Fruit fly (Drosophila melanogaster) whole organism, prepupa: ENCODE measurements around the gene CG32371.

ENCODE experiments used
- Blimp-1 ChIP-seq: fragments of 200-800 bp; sonication (Bioruptor generic); optimal IDR thresholded peaks from 3 replicates; lab custom pipeline; 2017; ENCODE audit warnings: missing biosample characterization, missing genetic modification characterization, mild to moderate bottlenecking, moderate library complexity, missing genetic modification reagents
- CG10669 ChIP-seq: fragments of 200-800 bp; sonication (Bioruptor generic); optimal IDR thresholded peaks from 3 replicates; lab custom pipeline; 2018; ENCODE audit warnings: missing biosample characterization, mild to moderate bottlenecking, missing genetic modification characterization, moderate library complexity
- CG11902 ChIP-seq: fragments of 200-800 bp; sonication (Bioruptor generic); optimal IDR thresholded peaks from 3 replicates; lab custom pipeline; 2016; ENCODE audit warnings: missing biosample characterization, missing genetic modification characterization
- CG15336 ChIP-seq: fragments of 200-800 bp; sonication (Bioruptor generic); IDR thresholded peaks from 2 replicates; pipeline ENCODE4 v1.3.6; 2022; ENCODE audit warnings: missing biosample characterization, missing genetic modification characterization
- CG16779 ChIP-seq: fragments of 200-800 bp; sonication (Bioruptor generic); optimal IDR thresholded peaks from 3 replicates; lab custom pipeline; 2017; ENCODE audit warnings: missing biosample characterization, mild to moderate bottlenecking, missing genetic modification characterization
- CG32006 ChIP-seq: fragments of 200-800 bp; sonication (Bioruptor generic); optimal IDR thresholded peaks from 3 replicates; lab custom pipeline; 2017; ENCODE audit warnings: missing biosample characterization, mild to moderate bottlenecking, missing genetic modification characterization
- CG34406 ChIP-seq: fragments of 200-800 bp; sonication (Bioruptor generic); optimal IDR thresholded peaks from 3 replicates; lab custom pipeline; 2016; ENCODE audit warnings: missing biosample characterization, missing genetic modification characterization
- CG6276 ChIP-seq: fragments of 200-800 bp; sonication (Bioruptor generic); optimal IDR thresholded peaks from 2 replicates; lab custom pipeline; 2017; ENCODE audit warnings: missing biosample characterization, mild to moderate bottlenecking, missing genetic modification characterization
- CG6808 ChIP-seq: fragments of 200-800 bp; sonication (Bioruptor generic); optimal IDR thresholded peaks from 3 replicates; lab custom pipeline; 2017; ENCODE audit warnings: missing biosample characterization, missing genetic modification characterization, mild to moderate bottlenecking, moderate library complexity, missing genetic modification reagents
- CG6854 ChIP-seq: fragments of 200-800 bp; sonication (Bioruptor generic); optimal IDR thresholded peaks from 2 replicates; lab custom pipeline; 2017; ENCODE audit warnings: missing biosample characterization, mild to moderate bottlenecking, missing genetic modification characterization
- CG7368 ChIP-seq: fragments of 200-800 bp; sonication (Bioruptor generic); optimal IDR thresholded peaks from 3 replicates; lab custom pipeline; 2016; ENCODE audit warnings: missing biosample characterization, missing genetic modification characterization
- CG8319 ChIP-seq: fragments of 200-800 bp; sonication (Bioruptor generic); optimal IDR thresholded peaks from 3 replicates; lab custom pipeline; 2016; ENCODE audit warnings: missing biosample characterization, missing genetic modification characterization
- CG9139 ChIP-seq: fragments of 200-800 bp; sonication (Bioruptor generic); optimal IDR thresholded peaks from 3 replicates; lab custom pipeline; 2017; ENCODE audit warnings: missing biosample characterization, mild to moderate bottlenecking, missing genetic modification characterization
- Eip78C ChIP-seq: fragments of 200-800 bp; sonication (Bioruptor generic); peaks from one replicate; lab custom pipeline; 2016; ENCODE audit warnings: missing biosample characterization, missing genetic modification characterization
- Ets96B ChIP-seq: fragments of 200-800 bp; optimal IDR thresholded peaks from 2 replicates; lab custom pipeline; 2019; ENCODE audit warnings: missing biosample characterization, mild to moderate bottlenecking, missing genetic modification characterization, moderate library complexity
- Gug ChIP-seq: fragments of 200-800 bp; sonication (Bioruptor generic); IDR thresholded peaks from 2 replicates; pipeline ENCODE4 v1.3.6; 2022; ENCODE audit warnings: missing biosample characterization, missing genetic modification characterization
- Hr38 ChIP-seq: sonication (Bioruptor generic); optimal IDR thresholded peaks from 2 replicates; lab custom pipeline; 2016; ENCODE audit warnings: missing biosample characterization, missing genetic modification characterization
- Hr39 ChIP-seq: fragments of 200-800 bp; sonication (Bioruptor generic); optimal IDR thresholded peaks from 2 replicates; lab custom pipeline; 2016; ENCODE audit warnings: missing biosample characterization, missing genetic modification characterization
- Met ChIP-seq: fragments of 200-800 bp; sonication (Bioruptor generic); optimal IDR thresholded peaks from 3 replicates; lab custom pipeline; 2016; ENCODE audit warnings: missing biosample characterization, missing genetic modification characterization
- OdsH ChIP-seq: fragments of 200-800 bp; sonication (Bioruptor generic); optimal IDR thresholded peaks from 3 replicates; lab custom pipeline; 2016; ENCODE audit warnings: missing biosample characterization, missing genetic modification characterization
- Smox ChIP-seq: fragments of 200-800 bp; sonication (Bioruptor generic); optimal IDR thresholded peaks from 3 replicates; lab custom pipeline; 2016; ENCODE audit warnings: missing biosample characterization, missing genetic modification characterization
- Sox102F ChIP-seq: fragments of 200-800 bp; sonication (Bioruptor generic); optimal IDR thresholded peaks from 2 replicates; lab custom pipeline; 2016; ENCODE audit warnings: missing biosample characterization, mild to moderate bottlenecking, missing genetic modification characterization
- Sox14 ChIP-seq: fragments of 200-800 bp; sonication (Bioruptor generic); optimal IDR thresholded peaks from 3 replicates; lab custom pipeline; 2016; ENCODE audit warnings: missing biosample characterization, missing genetic modification characterization
- Sox15 ChIP-seq: fragments of 200-800 bp; sonication (Bioruptor generic); optimal IDR thresholded peaks from 3 replicates; lab custom pipeline; 2016; ENCODE audit warnings: missing biosample characterization, missing genetic modification characterization
- acj6 ChIP-seq: fragments of 200-800 bp; sonication (Bioruptor generic); optimal IDR thresholded peaks from 3 replicates; lab custom pipeline; 2016; ENCODE audit warnings: missing biosample characterization, missing genetic modification characterization
- cyc ChIP-seq: fragments of 200-800 bp; sonication (Bioruptor generic); optimal IDR thresholded peaks from 3 replicates; lab custom pipeline; 2016; ENCODE audit warnings: missing biosample characterization, missing genetic modification characterization
- eg ChIP-seq: fragments of 200-800 bp; sonication (Bioruptor generic); IDR thresholded peaks from 3 replicates; pipeline ENCODE4 v1.3.6; 2022; ENCODE audit warnings: missing biosample characterization, missing genetic modification characterization
- esn ChIP-seq: fragments of 200-800 bp; sonication (Bioruptor generic); optimal IDR thresholded peaks from 2 replicates; lab custom pipeline; 2016; ENCODE audit warnings: missing biosample characterization, mild to moderate bottlenecking, missing genetic modification characterization, moderate library complexity
- fd59A ChIP-seq: fragments of 200-800 bp; sonication (Bioruptor generic); optimal IDR thresholded peaks from 2 replicates; lab custom pipeline; 2017; ENCODE audit warnings: missing biosample characterization, mild to moderate bottlenecking, missing genetic modification characterization, missing genetic modification reagents
- fd85E ChIP-seq: fragments of 200-800 bp; sonication (Bioruptor generic); optimal IDR thresholded peaks from 3 replicates; lab custom pipeline; 2016; ENCODE audit warnings: missing biosample characterization, missing genetic modification characterization
- fkh ChIP-seq: fragments of 200-800 bp; sonication (Bioruptor generic); optimal IDR thresholded peaks from 3 replicates; lab custom pipeline; 2017; ENCODE audit warnings: missing biosample characterization, mild to moderate bottlenecking, missing genetic modification characterization, moderate library complexity
- net ChIP-seq: fragments of 200-800 bp; sonication (Bioruptor generic); optimal IDR thresholded peaks from 3 replicates; lab custom pipeline; 2016; ENCODE audit warnings: missing biosample characterization, missing genetic modification characterization
- pdm3 ChIP-seq: fragments of 200-800 bp; sonication (Bioruptor generic); optimal IDR thresholded peaks from 3 replicates; lab custom pipeline; 2016; ENCODE audit warnings: missing biosample characterization, missing genetic modification characterization
- ss ChIP-seq, 2 experiments: fragments of 200-800 bp; sonication (Bioruptor generic); optimal IDR thresholded peaks; 2 replicates in 1 of 2; 3 replicates in 1 of 2; lab custom pipeline; 2017 to 2018; ENCODE audit warnings: mild to moderate bottlenecking in 2 of 2, missing biosample characterization in 2 of 2, missing genetic modification characterization in 2 of 2, moderate library complexity in 1 of 2
- topi ChIP-seq: fragments of 200-800 bp; sonication (Bioruptor generic); optimal IDR thresholded peaks from 3 replicates; lab custom pipeline; 2016; ENCODE audit warnings: missing biosample characterization, missing genetic modification characterization
- vri ChIP-seq: fragments of 200-800 bp; sonication (Bioruptor generic); optimal IDR thresholded peaks from 3 replicates; lab custom pipeline; 2016; ENCODE audit warnings: missing biosample characterization, mild to moderate bottlenecking, missing genetic modification characterization

CG32371 gene

DNA sequence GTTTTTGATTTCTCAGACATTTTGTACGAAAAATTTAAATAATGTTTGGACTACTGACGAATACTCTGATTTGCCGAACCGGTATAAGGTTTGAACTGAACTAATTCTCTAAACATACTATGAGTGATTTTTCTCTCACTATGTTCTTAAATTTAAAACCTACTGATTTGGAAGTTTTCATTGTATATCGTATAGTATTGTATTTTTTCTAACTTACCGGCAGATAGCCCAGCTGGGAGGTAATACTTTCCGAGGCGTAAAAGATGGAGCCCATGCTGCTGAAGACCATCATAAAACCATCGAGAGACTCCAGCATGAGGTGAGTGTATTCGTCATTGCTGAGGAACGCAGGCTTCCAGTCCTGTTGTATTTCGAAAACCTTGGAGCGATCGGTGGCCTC lies at the start of gene CG32371:
CG32371 (minus strand) TSS at position 101 of the 400 bp plus-strand sequence.
- TF ChIP-seq CG6808, result no peak
- no peak for TF ChIP-seq Sox15 (GFP tag; lab: Kevin White, UChicago)
- no peak for TF ChIP-seq CG16779 (tag; lab: Kevin White, UChicago)
- TF ChIP-seq fkh, result no peak
- no peak for TF ChIP-seq pdm3 (GFP tag; lab: Kevin White, UChicago)
- no peak for TF ChIP-seq CG6276 (GFP tag; lab: Kevin White, UChicago)
- no peak for TF ChIP-seq vri (GFP tag; lab: Kevin White, UChicago)
- TF ChIP-seq, all 60 proteins: peak for 0

- TF ChIP-seq Sox102F (GFP tag; lab: Kevin White, UChicago) (no peak), cyc (GFP tag; lab: Kevin White, UChicago) (no peak), net (no peak), CG9139 (GFP tag; lab: Kevin White, UChicago) (no peak), CG10669 (GFP tag; lab: Kevin White, UChicago) (no peak), ss (GFP tag; optimal IDR thresholded peaks at IDR 0.05; lab: Kevin White, UChicago) (no peak), Sox15 (GFP tag; lab: Kevin White, UChicago) (no peak), Hr39 (GFP tag; lab: Kevin White, UChicago) (no peak), Smox (GFP tag; lab: Kevin White, UChicago) (no peak), Sox14 (GFP tag; lab: Kevin White, UChicago) (no peak)
Observed at dm6 chr3L:7817194-7817593, 49.0 kb upstream of the CG32371 start.

DNA sequence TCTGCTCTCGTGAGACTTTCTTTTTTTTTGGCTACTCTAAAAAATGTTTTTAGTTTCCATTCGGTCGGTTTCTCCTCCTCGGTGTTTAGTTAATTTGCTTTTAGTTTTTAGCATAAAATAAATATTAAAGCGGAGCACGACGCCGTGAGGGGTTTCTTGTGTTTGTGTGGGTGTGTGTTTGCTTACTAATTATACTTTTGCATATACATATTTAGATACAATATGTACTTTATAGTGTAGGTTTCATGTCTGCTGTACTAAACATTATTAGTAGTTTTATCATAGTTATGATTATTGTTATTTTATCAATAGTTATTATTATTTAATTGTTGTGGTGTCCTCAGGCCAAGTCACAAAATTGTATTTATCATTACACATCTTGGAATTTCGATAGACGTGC lies 47.8 kb upstream of the CG32371 start:
- TF ChIP-seq Eip78C (GFP tag; lab: Kevin White, UChicago) (peak; percentile 35), fkh (no peak)

DNA sequence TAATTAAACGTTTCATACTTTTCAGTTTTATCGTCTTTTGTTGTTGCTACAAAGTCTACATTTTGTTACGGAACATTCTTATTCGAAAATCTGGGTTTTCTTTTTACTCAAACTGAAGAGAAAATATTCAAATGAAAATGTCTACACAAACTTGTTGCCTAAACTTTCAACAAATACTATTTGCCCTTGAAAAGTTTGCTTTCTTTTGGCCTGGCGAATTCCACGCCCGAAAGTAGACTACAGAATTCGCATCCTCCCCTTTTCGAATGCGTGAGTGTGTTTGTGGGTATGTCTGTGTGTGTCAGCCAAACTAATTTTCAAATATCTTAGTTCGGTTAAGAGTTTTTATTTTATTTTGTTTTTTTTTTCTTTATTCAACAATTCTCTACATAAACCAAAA lies 45.3 kb upstream of the CG32371 start:
- TF ChIP-seq eg (GFP tag; lab: Robert Waterston, UW) (no peak), acj6 (GFP tag; lab: Kevin White, UChicago) (no peak), Hr38 (GFP tag; lab: Kevin White, UChicago) (no peak), Met (GFP tag; lab: Kevin White, UChicago) (no peak), fd85E (GFP tag; lab: Kevin White, UChicago) (no peak), CG32006 (GFP tag; lab: Kevin White, UChicago) (no peak), CG34406 (GFP tag; lab: Kevin White, UChicago) (no peak), Ets96B (tag; lab: Kevin White, UChicago) (no peak), CG8319 (GFP tag; lab: Kevin White, UChicago) (no peak), CG7368 (GFP tag; lab: Kevin White, UChicago) (no peak), fkh (no peak), esn (GFP tag; lab: Kevin White, UChicago) (no peak), Blimp-1 (no peak), vri (GFP tag; lab: Kevin White, UChicago) (no peak), OdsH (no peak), Sox14 (GFP tag; lab: Kevin White, UChicago) (no peak), Hr39 (GFP tag; lab: Kevin White, UChicago) (no peak), Gug (no peak), topi (GFP tag; lab: Kevin White, UChicago) (no peak)

DNA sequence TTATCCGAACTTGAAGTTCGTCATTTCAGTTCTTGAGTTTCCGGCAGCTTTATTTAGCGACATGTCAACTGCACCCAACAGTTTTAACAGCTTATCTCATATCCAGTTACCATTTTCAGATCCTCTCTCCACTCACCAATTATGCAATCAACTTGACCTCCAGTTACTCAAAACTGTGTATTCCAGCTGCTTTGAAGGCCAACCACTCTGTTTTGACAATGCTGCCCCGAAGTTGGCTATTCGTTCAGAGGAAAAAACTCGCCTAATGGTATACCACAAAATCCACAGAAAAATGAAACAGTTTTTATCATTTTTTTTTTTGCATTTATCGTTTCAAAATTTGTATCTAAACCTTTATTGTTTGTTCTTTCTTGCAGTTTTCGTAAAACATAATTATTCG lies 43.4 kb upstream of the CG32371 start:
- TF ChIP-seq Hr38 (GFP tag; lab: Kevin White, UChicago) (no peak), Met (GFP tag; lab: Kevin White, UChicago) (no peak), CG10669 (GFP tag; lab: Kevin White, UChicago) (no peak), fd59A (GFP tag; lab: Kevin White, UChicago) (no peak), CG15336 (GFP tag; lab: Robert Waterston, UW) (no peak), vri (GFP tag; lab: Kevin White, UChicago) (peak; percentile 79), CG11902 (GFP tag; lab: Kevin White, UChicago) (no peak), CG6854 (no peak)
- TF ChIP-seq, all 60 proteins: peak for 1
